Worm (Caenorhabditis elegans) whole organism, L1 larva: ENCODE measurements around the gene R13D11.3.
"Not testable (repeated sequence)": the region's sequence is repeated elsewhere in the genome, so short reads cannot be mapped to it uniquely, and the experiment has no call there.

Experiments
- C04F5.9 ChIP-seq: sonication (generic microtip); optimal IDR thresholded peaks from 2 replicates; lab custom pipeline; 2016; ENCODE audit warnings: missing genetic modification characterization, missing compliant biosample characterization
- C16A3.4 ChIP-seq: fragments of 150-350 bp; optimal IDR thresholded peaks from 2 replicates; lab custom pipeline; 2014; ENCODE audit warnings: missing biosample characterization, missing genetic modification characterization
- alr-1 ChIP-seq: fragments of 200-800 bp; sonication (Bioruptor generic); optimal IDR thresholded peaks from 2 replicates; lab custom pipeline; 2018; ENCODE audit warnings: borderline replicate concordance, mild to moderate bottlenecking, missing genetic modification characterization, missing compliant biosample characterization
- aly-2 ChIP-seq: fragments of 150-350 bp; optimal IDR thresholded peaks from 2 replicates; lab custom pipeline; 2014; ENCODE audit warnings: missing biosample characterization, missing genetic modification characterization
- blmp-1 ChIP-seq: fragments of 150-350 bp; optimal IDR thresholded peaks from 2 replicates; lab custom pipeline; 2014; ENCODE audit warnings: missing biosample characterization, missing genetic modification characterization
- ceh-88 ChIP-seq: fragments of 200-800 bp; sonication (Bioruptor generic); IDR thresholded peaks from 2 replicates; pipeline ENCODE4 v1.3.6; 2022; ENCODE audit warnings: missing genetic modification characterization, missing compliant biosample characterization
- elt-2 ChIP-seq: sonication (generic microtip); optimal IDR thresholded peaks from 2 replicates; lab custom pipeline; 2016; ENCODE audit warnings: missing genetic modification characterization, mild to moderate bottlenecking, inconsistent platforms, missing compliant biosample characterization, missing genetic modification reagents
- ets-5 ChIP-seq: fragments of 200-800 bp; sonication (Bioruptor generic); IDR thresholded peaks from 2 replicates; pipeline ENCODE4 v1.3.6; 2022; ENCODE audit warnings: missing genetic modification characterization, missing compliant biosample characterization
- fkh-10 ChIP-seq: sonication (generic microtip); optimal IDR thresholded peaks from 2 replicates; lab custom pipeline; 2017; ENCODE audit warnings: missing biosample characterization, missing genetic modification reagents, missing genetic modification characterization
- fkh-4 ChIP-seq: sonication (generic microtip); optimal IDR thresholded peaks from 2 replicates; lab custom pipeline; 2016; ENCODE audit warnings: missing compliant biosample characterization, missing genetic modification characterization, borderline replicate concordance
- hlh-17 ChIP-seq: fragments of 200-800 bp; sonication (Bioruptor generic); optimal IDR thresholded peaks from 2 replicates; lab custom pipeline; 2018; ENCODE audit warnings: missing genetic modification characterization, mild to moderate bottlenecking, missing compliant biosample characterization, moderate library complexity, borderline replicate concordance
- hlh-4 ChIP-seq: sonication (generic microtip); optimal IDR thresholded peaks from 2 replicates; lab custom pipeline; 2016; ENCODE audit warnings: mild to moderate bottlenecking, missing genetic modification characterization, missing compliant biosample characterization
- hpl-2 ChIP-seq: fragments of 150-350 bp; optimal IDR thresholded peaks from 2 replicates; lab custom pipeline; 2014; ENCODE audit warnings: missing biosample characterization, missing genetic modification reagents, missing genetic modification characterization
- jun-1 ChIP-seq: fragments of 150-350 bp; optimal IDR thresholded peaks from 2 replicates; lab custom pipeline; 2014; ENCODE audit warnings: missing biosample characterization, missing genetic modification reagents, missing genetic modification characterization
- lin-14 ChIP-seq: fragments of 200-800 bp; sonication (Bioruptor generic); optimal IDR thresholded peaks from 2 replicates; lab custom pipeline; 2018; ENCODE audit warnings: mild to moderate bottlenecking, missing genetic modification characterization, moderate library complexity, missing compliant biosample characterization
- lin-39 ChIP-seq: fragments of 150-350 bp; optimal IDR thresholded peaks from 2 replicates; lab custom pipeline; 2014; ENCODE audit warnings: missing biosample characterization, missing genetic modification reagents, missing genetic modification characterization
- mdl-1 ChIP-seq, 2 experiments: fragments of 150-350 bp; optimal IDR thresholded peaks; 2 replicates each; lab custom pipeline; 2014 to 2017; ENCODE audit warnings: missing biosample characterization in 2 of 2, missing genetic modification characterization in 2 of 2, inconsistent platforms in 1 of 2
- mef-2 ChIP-seq: fragments of 150-350 bp; optimal IDR thresholded peaks from 2 replicates; lab custom pipeline; 2014; ENCODE audit warnings: missing biosample characterization, missing genetic modification characterization
- nhr-19 ChIP-seq: fragments of 200-800 bp; sonication (Bioruptor generic); conservative IDR thresholded peaks from 2 replicates; pipeline ENCODE4 v1.3.6; 2022; ENCODE audit warnings: missing genetic modification characterization, missing compliant biosample characterization
- nhr-20 ChIP-seq: sonication (generic microtip); optimal IDR thresholded peaks from 2 replicates; lab custom pipeline; 2016; ENCODE audit warnings: mild to moderate bottlenecking, missing genetic modification characterization, missing compliant biosample characterization
- nhr-28 ChIP-seq: fragments of 150-350 bp; optimal IDR thresholded peaks from 2 replicates; lab custom pipeline; 2014; ENCODE audit warnings: missing biosample characterization, missing genetic modification characterization
- pag-3 ChIP-seq: sonication (generic microtip); optimal IDR thresholded peaks from 2 replicates; lab custom pipeline; 2017; ENCODE audit warnings: missing genetic modification characterization, mild to moderate bottlenecking, missing compliant biosample characterization, antibody characterized with exemption, borderline replicate concordance; ENCODE audit not compliant: insufficient read depth
- rnt-1 ChIP-seq: sonication (generic microtip); optimal IDR thresholded peaks from 2 replicates; lab custom pipeline; 2016; ENCODE audit warnings: mild to moderate bottlenecking, missing genetic modification characterization, moderate library complexity, missing compliant biosample characterization
- skn-1 ChIP-seq: fragments of 150-350 bp; optimal IDR thresholded peaks from 2 replicates; lab custom pipeline; 2014; ENCODE audit warnings: missing biosample characterization, missing genetic modification characterization
- sup-37 ChIP-seq: fragments of 200-800 bp; sonication (Bioruptor generic); optimal IDR thresholded peaks from 2 replicates; lab custom pipeline; 2018; ENCODE audit warnings: mild to moderate bottlenecking, missing genetic modification characterization, missing compliant biosample characterization
- tbx-2 ChIP-seq: sonication (generic microtip); optimal IDR thresholded peaks from 2 replicates; lab custom pipeline; 2016; ENCODE audit warnings: missing genetic modification characterization, missing compliant biosample characterization
- unc-30 ChIP-seq: sonication (generic microtip); optimal IDR thresholded peaks from 2 replicates; lab custom pipeline; 2017; ENCODE audit warnings: missing biosample characterization, missing genetic modification characterization
- unc-62 ChIP-seq: fragments of 150-350 bp; optimal IDR thresholded peaks from 2 replicates; lab custom pipeline; 2014; ENCODE audit warnings: missing biosample characterization, missing genetic modification reagents, missing genetic modification characterization
- vab-15 ChIP-seq: sonication (generic microtip); optimal IDR thresholded peaks from 2 replicates; lab custom pipeline; 2017; ENCODE audit warnings: missing genotype, mild to moderate bottlenecking, missing genetic modification characterization, missing compliant biosample characterization
- zag-1 ChIP-seq: fragments of 150-350 bp; optimal IDR thresholded peaks from 2 replicates; lab custom pipeline; 2014; ENCODE audit warnings: missing biosample characterization, missing genetic modification characterization
- ztf-4 ChIP-seq: fragments of 150-350 bp; optimal IDR thresholded peaks from 2 replicates; lab custom pipeline; 2014; ENCODE audit warnings: missing biosample characterization, missing genetic modification characterization

R13D11.3 gene

ce11 chrV:820629-821028, 5.8 kb downstream of the R13D11.3 start, which contains the start of gene srx-32:
Gene srx-32 (minus strand): TSS chrV:820729.
- TF ChIP-seq skn-1 (tag; lab: Kevin White, UChicago); ceh-88 (GFP tag; lab: Robert Waterston, UW); lin-39 (tag; lab: Kevin White, UChicago): not testable (repeated sequence)

ce11 chrV:822922-823321, 8.1 kb downstream of the R13D11.3 start, which contains the start of gene srx-31:
Gene srx-31 (minus strand): TSS chrV:823022.
- not testable (repeated sequence) for TF ChIP-seq nhr-20; mef-2 (tag; lab: Kevin White, UChicago); tbx-2 (tag; lab: Kevin White, UChicago)
- TF ChIP-seq, all 84 proteins: peak for 0; not testable (repeated sequence) for 84

ce11 chrV:826097-826496, 11.3 kb downstream of the R13D11.3 start, which contains the start of gene F41H8.2:
Gene F41H8.2 (plus strand): TSS chrV:826397.
- no peak for TF ChIP-seq pag-3
- TF ChIP-seq blmp-1 (tag; lab: Kevin White, UChicago) = no peak
- no peak for TF ChIP-seq vab-15
- no peak for TF ChIP-seq zag-1 (tag; lab: Kevin White, UChicago)
- TF ChIP-seq alr-1 (tag; lab: Kevin White, UChicago) = no peak
- TF ChIP-seq hpl-2 (GFP tag; lab: Kevin White, UChicago) = no peak
- no peak for TF ChIP-seq sup-37 (GFP tag; lab: Kevin White, UChicago)
- TF ChIP-seq ets-5 (GFP tag; lab: Robert Waterston, UW) = no peak
- TF ChIP-seq fkh-10 = no peak
- no peak for TF ChIP-seq mdl-1 (tag; optimal IDR thresholded peaks at IDR 0.05; lab: Kevin White, UChicago)
- no peak for TF ChIP-seq rnt-1
- TF ChIP-seq nhr-19 (GFP tag; lab: Robert Waterston, UW) = no peak
- TF ChIP-seq, all 84 proteins: peak for 0

- TF ChIP-seq blmp-1 (tag; lab: Kevin White, UChicago) (no peak), unc-62 (GFP tag; lab: Kevin White, UChicago) (no peak), fkh-4 (tag; lab: Kevin White, UChicago) (no peak), aly-2 (no peak), nhr-28 (tag; lab: Kevin White, UChicago) (no peak), hlh-17 (GFP tag; lab: Kevin White, UChicago) (no peak), mdl-1 (tag; optimal IDR thresholded peaks at IDR 0.05; lab: Kevin White, UChicago) (no peak), hpl-2 (GFP tag; lab: Kevin White, UChicago) (no peak), jun-1 (tag; lab: Kevin White, UChicago) (no peak), sup-37 (GFP tag; lab: Kevin White, UChicago) (no peak), C16A3.4 (no peak), unc-30 (tag; lab: Kevin White, UChicago) (no peak), hlh-4 (tag; lab: Kevin White, UChicago) (no peak), ztf-4 (tag; lab: Kevin White, UChicago) (no peak), C04F5.9 (tag; lab: Kevin White, UChicago) (no peak), vab-15 (no peak)
- TF ChIP-seq, all 84 proteins: peak for 0
Measured at ce11 chrV:833368-833767, 18.6 kb downstream of the R13D11.3 start, which contains the start of gene F41H8.1. Gene F41H8.1 (plus strand): TSS chrV:833668.

ce11 chrV:838984-839471, 24.2 kb downstream of the R13D11.3 start, which contains the start of the genes K09C6.7 and K09C6.10:
Gene K09C6.7 (minus strand): TSS chrV:839084.
Gene K09C6.10 (plus strand): TSS chrV:839421.
- TF ChIP-seq elt-2 (tag; lab: Kevin White, UChicago); fkh-4 (tag; lab: Kevin White, UChicago); lin-14: not testable (repeated sequence)
